Worm (Caenorhabditis elegans) whole organism, L2 larva: ENCODE results near the gene srj-54.

Source experiments
- F13H6.1 ChIP-seq: sonication (generic microtip); optimal IDR thresholded peaks from 2 replicates; lab custom pipeline; 2016; ENCODE audit warnings: missing genetic modification characterization, missing compliant biosample characterization
- R02D3.7 ChIP-seq: fragments of 150-350 bp; optimal IDR thresholded peaks from 2 replicates; lab custom pipeline; 2014; ENCODE audit warnings: missing biosample characterization, missing genetic modification characterization
- crh-2 ChIP-seq: sonication (generic microtip); optimal IDR thresholded peaks from 2 replicates; lab custom pipeline; 2017; ENCODE audit warnings: missing biosample characterization, missing genetic modification characterization
- elt-1 ChIP-seq: fragments of 150-350 bp; optimal IDR thresholded peaks from 2 replicates; lab custom pipeline; 2014; ENCODE audit warnings: missing biosample characterization, missing genetic modification characterization
- fos-1 ChIP-seq: fragments of 150-350 bp; optimal IDR thresholded peaks from 2 replicates; lab custom pipeline; 2014; ENCODE audit warnings: missing biosample characterization, missing genetic modification characterization
- gmeb-1 ChIP-seq: fragments of 150-350 bp; optimal IDR thresholded peaks from 2 replicates; lab custom pipeline; 2014; ENCODE audit warnings: missing biosample characterization, missing genetic modification characterization
- lin-39 ChIP-seq: fragments of 150-350 bp; optimal IDR thresholded peaks from 2 replicates; lab custom pipeline; 2014; ENCODE audit warnings: missing biosample characterization, missing genetic modification reagents, missing genetic modification characterization
- nhr-129 ChIP-seq: fragments of 150-350 bp; optimal IDR thresholded peaks from 2 replicates; lab custom pipeline; 2014; ENCODE audit warnings: missing biosample characterization, missing genetic modification characterization
- nhr-23 ChIP-seq: fragments of 150-350 bp; optimal IDR thresholded peaks from 2 replicates; lab custom pipeline; 2014; ENCODE audit warnings: missing biosample characterization, missing genetic modification reagents, missing genetic modification characterization
- unc-62 ChIP-seq: fragments of 150-350 bp; optimal IDR thresholded peaks from 2 replicates; lab custom pipeline; 2014; ENCODE audit warnings: missing biosample characterization, missing genetic modification reagents, missing genetic modification characterization

The srj-54 gene

ce11 chrV:2810164-2810563 is 49.5 kb downstream of the srj-54 start, which contains the start of gene F54E2.1:
F54E2.1 (plus strand) TSS chrV:2810398.
- peak; percentile 20 for TF ChIP-seq crh-2 (tag; lab: Kevin White, UChicago)
- peak; percentile 100 for TF ChIP-seq fos-1 (tag; lab: Kevin White, UChicago)
- TF ChIP-seq unc-62 (GFP tag; lab: Kevin White, UChicago) = no peak
- TF ChIP-seq nhr-23 (tag; lab: Kevin White, UChicago) = no peak
- no peak for TF ChIP-seq lin-39
- peak; percentile 29 for TF ChIP-seq gmeb-1 (tag; lab: Kevin White, UChicago)
- no peak for TF ChIP-seq R02D3.7

DNA sequence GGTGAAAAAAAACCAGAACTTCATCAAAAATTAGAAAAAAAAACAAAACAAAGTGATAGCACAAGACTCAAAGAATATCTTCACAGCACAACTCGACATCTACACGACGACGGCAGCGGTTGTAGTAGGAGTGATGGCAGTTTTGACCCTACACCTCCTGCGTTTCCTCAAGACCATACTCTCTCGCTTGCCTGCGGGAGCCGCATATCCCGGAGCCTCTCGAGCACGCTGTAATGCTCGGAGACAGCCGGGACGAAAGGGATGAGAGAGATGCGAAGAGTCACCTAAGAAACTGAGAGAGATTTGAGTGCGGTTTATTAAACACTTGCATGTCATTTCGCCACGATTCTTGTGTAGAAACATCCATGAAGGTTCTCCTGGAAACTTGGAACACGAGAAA is 50.2 kb downstream of the srj-54 start:
- TF ChIP-seq nhr-129 (tag; lab: Kevin White, UChicago) (peak; percentile 31), elt-1 (tag; lab: Kevin White, UChicago) (no peak), F13H6.1 (tag; lab: Kevin White, UChicago) (peak; percentile 33)
